Fruit fly (Drosophila melanogaster) whole organism, wandering third instar larva: ENCODE results near the gene CG15879.

ENCODE experiments used
- CG9705 ChIP-seq: fragments of 200-800 bp; sonication (Bioruptor generic); optimal IDR thresholded peaks from 2 replicates; lab custom pipeline; 2018; ENCODE audit warnings: missing biosample characterization, mild to moderate bottlenecking, missing genetic modification characterization
- CrebA ChIP-seq: fragments of 200-800 bp; sonication (Bioruptor generic); optimal IDR thresholded peaks from 2 replicates; lab custom pipeline; 2016; ENCODE audit warnings: missing biosample characterization, mild to moderate bottlenecking, missing genetic modification characterization, borderline replicate concordance
- HLH106 ChIP-seq: fragments of 200-800 bp; optimal IDR thresholded peaks from 3 replicates; lab custom pipeline; 2019; ENCODE audit warnings: missing biosample characterization, mild to moderate bottlenecking, missing genetic modification characterization, moderate library complexity
- fru ChIP-seq: fragments of 200-800 bp; sonication (Bioruptor generic); optimal IDR thresholded peaks from 3 replicates; lab custom pipeline; 2016; ENCODE audit warnings: missing biosample characterization, mild to moderate bottlenecking, missing genetic modification characterization
- h ChIP-seq: fragments of 200-800 bp; sonication (Bioruptor generic); optimal IDR thresholded peaks from 3 replicates; lab custom pipeline; 2016; ENCODE audit warnings: missing biosample characterization, mild to moderate bottlenecking, missing genetic modification characterization

DNA sequence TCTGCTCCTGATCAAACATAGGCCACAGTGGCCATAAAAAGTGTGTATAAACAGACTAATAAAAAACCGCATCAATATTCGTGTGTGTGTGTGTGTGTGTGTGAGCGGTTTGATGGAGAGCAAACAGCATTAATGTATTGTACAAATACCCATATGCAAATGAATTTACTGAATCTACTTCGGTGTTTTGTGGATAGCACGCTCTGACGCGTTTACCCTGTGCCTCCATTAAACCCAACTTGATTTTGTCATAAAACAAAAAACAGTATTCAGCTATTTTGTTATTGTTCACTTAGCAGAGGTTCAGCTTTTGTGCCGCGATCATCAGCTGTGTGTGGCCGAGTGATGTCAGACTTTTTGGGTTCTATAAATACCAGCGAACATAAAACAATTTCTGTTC is 24.6 kb downstream of the CG15879 start:
- TF ChIP-seq CrebA (GFP tag; lab: Kevin White, UChicago) (no peak), fru (no peak), HLH106 (tag; lab: Kevin White, UChicago) (no peak), h (GFP tag; lab: Kevin White, UChicago) (no peak), CG9705 (no peak)
